Fruit fly (Drosophila melanogaster) whole organism, prepupa: ENCODE measurements around the gene Eig71Eh.

Experiments used
- CG10631 ChIP-seq: fragments of 200-800 bp; sonication (Bioruptor generic); optimal IDR thresholded peaks from 2 replicates; lab custom pipeline; 2016; ENCODE audit warnings: missing biosample characterization, missing genetic modification characterization
- CG3032 ChIP-seq: fragments of 200-800 bp; optimal IDR thresholded peaks from 2 replicates; lab custom pipeline; 2019; ENCODE audit warnings: missing biosample characterization, mild to moderate bottlenecking, missing genetic modification characterization, moderate library complexity
- CG6276 ChIP-seq: fragments of 200-800 bp; sonication (Bioruptor generic); optimal IDR thresholded peaks from 2 replicates; lab custom pipeline; 2017; ENCODE audit warnings: missing biosample characterization, mild to moderate bottlenecking, missing genetic modification characterization
- CG7368 ChIP-seq: fragments of 200-800 bp; sonication (Bioruptor generic); optimal IDR thresholded peaks from 3 replicates; lab custom pipeline; 2016; ENCODE audit warnings: missing biosample characterization, missing genetic modification characterization
- Gug ChIP-seq: fragments of 200-800 bp; sonication (Bioruptor generic); IDR thresholded peaks from 2 replicates; pipeline ENCODE4 v1.3.6; 2022; ENCODE audit warnings: missing biosample characterization, missing genetic modification characterization
- Hr39 ChIP-seq: fragments of 200-800 bp; sonication (Bioruptor generic); optimal IDR thresholded peaks from 2 replicates; lab custom pipeline; 2016; ENCODE audit warnings: missing biosample characterization, missing genetic modification characterization
- Sox14 ChIP-seq: fragments of 200-800 bp; sonication (Bioruptor generic); optimal IDR thresholded peaks from 3 replicates; lab custom pipeline; 2016; ENCODE audit warnings: missing biosample characterization, missing genetic modification characterization
- esn ChIP-seq: fragments of 200-800 bp; sonication (Bioruptor generic); optimal IDR thresholded peaks from 2 replicates; lab custom pipeline; 2016; ENCODE audit warnings: missing biosample characterization, mild to moderate bottlenecking, missing genetic modification characterization, moderate library complexity

DNA sequence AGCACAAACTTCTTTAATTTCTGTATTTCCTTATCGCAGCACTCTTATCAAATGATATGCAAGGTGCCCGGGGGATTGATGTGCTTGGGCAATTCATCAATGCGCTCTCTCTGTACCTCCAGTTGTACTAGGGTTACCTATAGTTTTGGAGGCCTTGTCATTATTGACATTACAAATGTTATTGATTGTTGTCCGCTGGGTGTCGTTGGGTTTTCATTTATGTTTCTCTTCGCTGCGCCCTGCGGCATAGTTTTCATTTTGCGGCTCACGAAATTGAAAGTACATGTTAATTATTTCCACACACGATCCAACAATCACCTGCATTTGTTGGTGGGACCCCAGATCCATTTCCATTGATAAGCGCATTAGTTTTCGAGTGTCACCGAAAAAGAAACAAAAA lies 47.0 kb upstream of the Eig71Eh start:
- no peak for TF ChIP-seq CG7368 (GFP tag; lab: Kevin White, UChicago)
- no peak for TF ChIP-seq Hr39
- no peak for TF ChIP-seq Gug
- no peak for TF ChIP-seq CG6276 (GFP tag; lab: Kevin White, UChicago)
- no peak for TF ChIP-seq CG10631 (GFP tag; lab: Kevin White, UChicago)
- no peak for TF ChIP-seq Sox14 (GFP tag; lab: Kevin White, UChicago)
- TF ChIP-seq CG3032 (tag; lab: Kevin White, UChicago) = no peak
- no peak for TF ChIP-seq esn
